Fruit fly (Drosophila melanogaster): ENCODE measurements around the gene CG7766.
A peak's percentile ranks its signal among the peaks of the same experiment; 100 is the strongest.

CG7766 gene

DNA sequence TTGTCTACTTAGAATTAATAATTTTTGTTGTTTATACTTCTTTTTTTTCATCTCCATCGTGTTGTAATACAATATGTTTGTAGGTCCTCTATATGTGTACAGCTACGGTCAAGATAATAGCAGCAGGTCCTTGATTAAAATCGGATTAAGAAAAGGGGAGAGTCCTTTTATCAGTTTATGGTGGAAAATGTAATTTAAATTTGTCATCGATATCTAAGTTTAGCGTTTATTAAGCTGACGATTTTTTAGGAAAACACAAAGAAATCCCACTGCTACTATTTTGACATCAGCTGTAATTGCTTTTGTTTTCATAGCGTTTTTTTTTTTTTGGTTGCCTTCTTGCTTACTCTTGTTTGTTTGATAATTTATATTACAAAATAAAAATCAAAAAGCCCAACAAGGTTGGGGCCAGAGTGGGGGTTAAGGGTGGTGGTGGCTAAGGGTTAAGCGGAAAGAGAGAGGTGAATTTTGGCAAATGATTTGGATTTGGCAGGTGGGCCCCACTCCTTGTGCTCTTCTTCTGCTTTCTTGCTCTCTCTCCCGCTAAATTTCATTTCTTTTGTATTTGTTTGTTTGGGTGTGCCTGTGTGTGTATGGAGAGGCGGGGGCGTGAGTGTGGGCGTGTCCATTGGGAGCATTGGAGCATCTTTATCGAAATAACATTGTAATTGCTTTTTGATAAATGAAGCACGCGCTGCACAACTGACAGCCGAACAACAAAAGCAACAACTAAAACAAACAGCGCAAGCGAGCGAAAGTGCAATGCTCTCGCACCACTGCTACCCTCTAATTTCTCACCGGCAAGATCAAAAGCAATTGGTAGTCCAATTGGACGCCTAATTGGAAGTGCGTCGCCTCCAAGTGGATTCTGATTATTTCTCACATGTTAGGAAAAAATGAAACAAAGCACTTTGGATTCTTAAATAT, 17.6 kb upstream of the CG7766 start:
- TF ChIP-seq CG15710 (tag; optimal IDR thresholded peaks at IDR 0.05) (peak; percentile 21), CG8159 (tag; optimal IDR thresholded peaks at IDR 0.05) (peak; percentile 53), CG13204 (GFP tag; optimal IDR thresholded peaks at IDR 0.05) (no peak), Ets98B (GFP tag; IDR thresholded peaks at IDR 0.05) (no peak), CG34367 (tag; optimal IDR thresholded peaks at IDR 0.05) (no peak), CG32121 (GFP tag; IDR thresholded peaks at IDR 0.05) (peak; percentile 29; the same call in 1 of the 2 replicates), gl (tag; optimal IDR thresholded peaks at IDR 0.05) (no peak), Snoo (tag; optimal IDR thresholded peaks at IDR 0.05) (peak; percentile 35), Pif1A (GFP tag; optimal IDR thresholded peaks at IDR 0.05) (peak; percentile 28), CG4496 (GFP tag; IDR thresholded peaks at IDR 0.05) (0 out of 3 replicates have a peak, but pooled peaks have one; percentile 27), Pif1B (GFP tag; optimal IDR thresholded peaks at IDR 0.05) (peak; percentile 16), CG17806 (tag; optimal IDR thresholded peaks at IDR 0.05) (peak; percentile 29), CG8301 (tag; optimal IDR thresholded peaks at IDR 0.05) (peak; percentile 36), CG9948 (tag; optimal IDR thresholded peaks at IDR 0.05) (peak; percentile 34), CG14655 (GFP tag; optimal IDR thresholded peaks at IDR 0.05) (peak; percentile 39), CG12605 (GFP tag; IDR thresholded peaks at IDR 0.05) (no peak)

DNA sequence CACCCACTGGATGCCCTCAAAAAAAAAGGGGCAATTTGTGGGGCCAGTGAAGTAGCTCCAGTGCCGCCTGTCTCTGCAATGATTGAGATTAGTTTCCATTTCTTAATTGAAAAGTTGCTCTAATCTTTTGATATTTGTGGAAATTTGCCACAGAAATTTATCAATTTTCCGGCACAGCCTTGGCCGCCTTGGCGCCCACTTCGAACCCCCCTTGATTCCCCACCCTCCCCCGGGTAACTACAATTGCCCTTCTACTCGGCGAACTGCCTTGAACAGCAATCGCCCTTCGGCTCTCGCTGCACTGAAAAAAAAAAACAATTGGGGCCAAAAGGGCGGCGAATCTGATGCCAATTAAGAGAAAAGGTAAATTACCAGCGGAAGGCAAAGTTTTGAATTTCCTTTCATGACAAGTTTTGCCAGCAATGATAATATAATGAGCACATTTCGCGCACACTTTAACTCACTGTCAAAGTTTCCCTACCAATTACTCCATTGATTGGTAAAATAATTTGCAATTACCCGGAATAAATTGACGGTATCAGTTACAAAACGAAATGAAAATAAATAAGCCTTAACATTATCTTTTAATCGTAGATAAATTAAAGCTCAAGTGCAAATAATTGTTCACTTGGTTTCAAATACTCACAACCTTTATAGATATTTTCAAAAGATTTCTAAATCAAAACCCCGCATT, 16.3 kb upstream of the CG7766 start:
- TF ChIP-seq CG8159 (tag; optimal IDR thresholded peaks at IDR 0.05) (no peak), CG14655 (GFP tag; optimal IDR thresholded peaks at IDR 0.05) (peak; percentile 1), CG9948 (tag; optimal IDR thresholded peaks at IDR 0.05) (no peak)

DNA sequence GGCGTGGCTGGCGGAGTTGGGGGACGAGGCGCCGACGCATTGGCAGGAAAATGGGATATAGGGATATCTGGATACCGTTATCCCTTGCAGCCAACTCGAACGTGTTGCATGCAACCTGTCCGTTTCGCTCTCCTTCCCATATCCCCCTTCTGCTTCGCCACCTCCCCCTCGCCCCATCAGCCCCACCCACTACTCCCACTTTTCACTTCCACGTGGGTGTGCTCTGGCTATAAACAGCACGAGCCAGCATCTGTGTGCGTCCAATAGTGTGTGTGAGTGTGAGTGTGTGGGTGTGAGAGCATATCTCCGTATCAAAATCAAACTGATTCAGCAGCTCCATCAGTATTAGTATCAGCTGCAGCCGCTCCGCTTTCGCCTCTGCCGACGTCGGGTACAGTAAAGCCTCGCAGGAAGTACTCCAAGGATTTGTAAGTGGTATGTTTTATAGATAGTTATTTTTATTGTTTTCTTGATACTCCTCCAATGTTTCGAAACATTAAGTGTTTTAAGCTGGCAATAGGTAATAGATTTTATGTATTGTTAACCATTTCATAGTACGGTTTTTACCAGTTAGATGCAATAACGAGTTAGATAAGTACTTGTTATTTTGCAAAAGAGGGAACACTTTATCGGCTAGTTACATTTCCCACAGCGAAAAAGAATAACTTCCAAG, 15.6 kb upstream of the CG7766 start:
- no peak for TF ChIP-seq CG13204 (GFP tag; optimal IDR thresholded peaks at IDR 0.05)
- TF ChIP-seq CG4496 (GFP tag; IDR thresholded peaks at IDR 0.05): 0 out of 3 replicates have a peak, but pooled peaks have one; percentile 38
- peak; percentile 18 for TF ChIP-seq CG17806 (tag; optimal IDR thresholded peaks at IDR 0.05)
- TF ChIP-seq Ets98B (GFP tag; IDR thresholded peaks at IDR 0.05): no peak
- TF ChIP-seq rn (GFP tag; IDR thresholded peaks at IDR 0.05): no peak
- no peak for TF ChIP-seq Pif1B (GFP tag; optimal IDR thresholded peaks at IDR 0.05)
- TF ChIP-seq gl (tag; optimal IDR thresholded peaks at IDR 0.05): no peak
- TF ChIP-seq CG8159 (tag; optimal IDR thresholded peaks at IDR 0.05): peak; percentile 47
- TF ChIP-seq Pif1A (GFP tag; optimal IDR thresholded peaks at IDR 0.05): no peak
- TF ChIP-seq CG8301 (tag; optimal IDR thresholded peaks at IDR 0.05): peak; percentile 45
- TF ChIP-seq CG12605 (GFP tag; IDR thresholded peaks at IDR 0.05): no peak
- TF ChIP-seq CG14655 (GFP tag; optimal IDR thresholded peaks at IDR 0.05): peak; percentile 63
- no peak for TF ChIP-seq CG10348 (GFP tag; IDR thresholded peaks at IDR 0.05)
- no peak for TF ChIP-seq EcR (GFP tag; optimal IDR thresholded peaks at IDR 0.05)
- TF ChIP-seq D1 (tag; optimal IDR thresholded peaks at IDR 0.05): no peak
- peak; percentile 46; the same call in 1 of the 3 replicates for TF ChIP-seq fd96Ca (GFP tag; IDR thresholded peaks at IDR 0.05)
- TF ChIP-seq CG9948 (tag; optimal IDR thresholded peaks at IDR 0.05): no peak

DNA sequence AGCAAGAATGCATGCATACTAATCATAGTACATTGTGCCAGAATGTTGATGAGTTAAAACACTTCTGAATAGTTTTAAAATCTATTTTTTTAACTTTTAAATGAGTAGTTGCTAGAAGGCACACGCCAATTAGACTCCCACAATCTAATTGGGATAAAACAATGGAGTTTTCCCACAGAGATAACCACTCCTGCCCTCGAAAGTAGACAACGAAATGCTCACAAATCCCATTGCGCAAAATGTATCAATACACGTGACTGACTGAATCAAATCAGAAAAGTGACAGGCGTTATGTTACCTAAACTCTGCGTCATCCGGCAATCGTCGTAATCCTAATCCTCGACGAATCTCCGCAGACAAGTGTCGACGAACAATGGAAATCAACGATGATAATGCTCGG, 14.3 kb upstream of the CG7766 start:
- TF ChIP-seq EcR (GFP tag; optimal IDR thresholded peaks at IDR 0.05) (no peak), CG14655 (GFP tag; optimal IDR thresholded peaks at IDR 0.05) (no peak), CG4496 (GFP tag; IDR thresholded peaks at IDR 0.05) (no peak), rn (GFP tag; IDR thresholded peaks at IDR 0.05) (no peak), D1 (tag; optimal IDR thresholded peaks at IDR 0.05) (no peak), Pif1B (GFP tag; optimal IDR thresholded peaks at IDR 0.05) (no peak), CG8301 (tag; optimal IDR thresholded peaks at IDR 0.05) (no peak), CG32121 (GFP tag; IDR thresholded peaks at IDR 0.05) (no peak), CG17806 (tag; optimal IDR thresholded peaks at IDR 0.05) (no peak), CG10348 (GFP tag; IDR thresholded peaks at IDR 0.05) (no peak)

DNA sequence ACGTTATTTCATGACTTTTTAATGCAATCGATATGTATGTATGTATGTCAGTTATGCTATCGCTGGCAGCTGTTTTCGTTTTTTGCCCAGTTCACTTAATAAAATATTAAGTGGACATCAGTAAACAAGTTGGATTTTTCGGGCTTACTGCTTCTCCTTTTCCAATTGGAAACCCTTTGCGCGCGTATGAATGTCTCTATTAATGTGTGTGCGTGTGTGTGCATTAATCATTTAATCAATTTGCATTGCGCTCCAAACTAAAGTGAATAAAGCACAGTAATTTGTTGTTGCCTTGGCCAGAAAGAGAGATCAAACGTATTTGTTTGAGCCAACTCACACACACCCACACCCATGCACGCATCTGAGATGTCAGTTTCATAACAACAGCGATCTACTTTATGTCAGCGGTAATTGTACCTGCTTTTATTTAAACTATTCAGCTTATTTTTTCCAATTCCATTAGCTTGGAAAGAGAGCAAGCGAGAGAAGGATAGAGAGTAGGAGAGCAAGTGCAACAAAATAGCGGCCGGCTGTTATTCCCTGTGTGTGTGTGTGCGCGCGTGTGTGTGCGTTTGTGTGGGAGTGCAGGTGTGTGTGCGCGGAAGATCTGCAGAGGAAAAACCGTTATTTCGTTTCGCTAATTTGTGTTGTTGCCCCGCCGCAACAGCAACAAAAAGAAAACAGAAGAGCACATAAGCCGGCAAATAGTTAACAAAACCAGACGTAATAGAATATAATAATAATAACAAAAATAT, 6.8 kb upstream of the CG7766 start:
- TF ChIP-seq EcR (GFP tag; optimal IDR thresholded peaks at IDR 0.05): no peak
